Worm (Caenorhabditis elegans) whole organism, L4/young adult: ENCODE results near the gene T04C12.9.

Experiments
- W03F9.2 ChIP-seq: fragments of 150-350 bp; optimal IDR thresholded peaks from 2 replicates; lab custom pipeline; 2014; ENCODE audit warnings: missing biosample characterization, missing genetic modification characterization
- him-1 ChIP-seq: sonication (generic microtip); optimal IDR thresholded peaks from 2 replicates; lab custom pipeline; 2016; ENCODE audit warnings: missing genotype, missing genetic modification reagents, missing genetic modification characterization, missing compliant biosample characterization

DNA sequence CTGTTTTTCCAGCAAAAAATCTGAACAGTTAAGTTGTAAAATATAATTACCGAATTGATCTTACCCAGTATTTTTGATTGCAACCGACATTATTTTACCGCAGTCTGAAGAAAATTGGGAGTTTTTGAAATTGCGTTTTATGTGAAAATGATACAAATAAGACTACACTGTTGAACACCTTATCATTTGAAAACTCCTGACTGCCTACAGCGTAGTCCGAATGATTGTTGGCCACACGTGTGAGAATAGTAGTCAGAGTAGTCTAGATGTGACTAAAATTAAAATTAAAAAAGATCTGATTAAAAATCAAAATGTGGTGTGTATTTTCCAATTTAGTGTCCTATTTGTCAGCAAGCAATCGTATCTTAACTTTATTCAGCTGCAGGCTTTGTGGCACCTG is 16.3 kb downstream of the T04C12.9 start, which contains the start of gene dhs-18:
- TF ChIP-seq him-1 (tag; lab: Kevin White, UChicago) (no peak), W03F9.2 (tag; lab: Kevin White, UChicago) (no peak)
